Worm (Caenorhabditis elegans) whole organism, young adult: ENCODE measurements around the gene F54B8.1.
"Not testable (repeated sequence)": the region's sequence is repeated elsewhere in the genome, so short reads cannot be mapped to it uniquely, and the experiment has no call there.

ENCODE experiments used
- B0019.2 ChIP-seq: fragments of 200-800 bp; sonication (Bioruptor generic); conservative IDR thresholded peaks from 2 replicates; pipeline ENCODE4 v1.3.6; 2022; ENCODE audit warnings: missing genetic modification reagents, missing genetic modification characterization, missing compliant biosample characterization
- D2030.7 ChIP-seq: fragments of 200-800 bp; sonication (Bioruptor generic); IDR thresholded peaks from 2 replicates; pipeline ENCODE4 v1.3.6; 2022; ENCODE audit warnings: missing genetic modification reagents, missing genetic modification characterization, missing compliant biosample characterization
- F49E8.2 ChIP-seq: sonication (generic microtip); optimal IDR thresholded peaks from 3 replicates; lab custom pipeline; 2017; ENCODE audit warnings: missing genetic modification characterization, mild to moderate bottlenecking, missing compliant biosample characterization, antibody characterized with exemption, moderate library complexity; ENCODE audit not compliant: insufficient read depth
- Y56A3A.18 ChIP-seq: fragments of 200-800 bp; sonication (Bioruptor generic); IDR thresholded peaks from 2 replicates; pipeline ENCODE4 v1.3.6; 2022; ENCODE audit warnings: missing genetic modification reagents, missing genetic modification characterization, missing compliant biosample characterization
- ZK185.1 ChIP-seq: sonication (generic microtip); optimal IDR thresholded peaks from 2 replicates; lab custom pipeline; 2016; ENCODE audit warnings: mild to moderate bottlenecking, missing genetic modification characterization, missing compliant biosample characterization; ENCODE audit not compliant: poor library complexity, severe bottlenecking
- aptf-3 ChIP-seq: fragments of 200-800 bp; sonication (Bioruptor generic); IDR thresholded peaks from 2 replicates; pipeline ENCODE4 v1.3.6; 2022; ENCODE audit warnings: missing genetic modification characterization, missing compliant biosample characterization
- ccch-3 ChIP-seq: fragments of 200-800 bp; sonication (Bioruptor generic); optimal IDR thresholded peaks from 2 replicates; lab custom pipeline; 2018; ENCODE audit warnings: mild to moderate bottlenecking, missing genetic modification characterization, missing compliant biosample characterization
- cebp-2 ChIP-seq: fragments of 200-800 bp; sonication (Bioruptor generic); IDR thresholded peaks from 2 replicates; pipeline ENCODE4 v1.3.6; 2022; ENCODE audit warnings: missing genetic modification characterization, missing compliant biosample characterization
- lir-1 ChIP-seq: fragments of 200-800 bp; sonication (Bioruptor generic); conservative IDR thresholded peaks from 2 replicates; pipeline ENCODE4 v1.3.6; 2022; ENCODE audit warnings: missing genetic modification reagents, missing genetic modification characterization, missing compliant biosample characterization
- nhr-120 ChIP-seq: fragments of 200-800 bp; sonication (Bioruptor generic); IDR thresholded peaks from 2 replicates; pipeline ENCODE4 v1.3.6; 2022; ENCODE audit warnings: missing genetic modification characterization, missing compliant biosample characterization
- pha-4 ChIP-seq: fragments of 150-350 bp; sonication (generic microtip); optimal IDR thresholded peaks from 2 replicates; lab custom pipeline; 2014; ENCODE audit warnings: missing biosample characterization, missing genetic modification reagents, missing genetic modification characterization
- rcor-1 ChIP-seq: fragments of 200-800 bp; sonication (Bioruptor generic); IDR thresholded peaks from 2 replicates; pipeline ENCODE4 v1.3.6; 2022; ENCODE audit warnings: missing genetic modification reagents, missing genetic modification characterization, missing compliant biosample characterization
- snpc-4 ChIP-seq, 5 experiments: fragments of 150-350 bp in 1 of 5; sonication (generic microtip) in 4 of 5; optimal IDR thresholded peaks; 2 replicates each; lab custom pipeline; 2014 to 2018; ENCODE audit warnings: missing genetic modification characterization in 5 of 5, missing biosample characterization in 3 of 5, antibody characterized with exemption in 2 of 5, mild to moderate bottlenecking in 2 of 5, missing compliant biosample characterization in 2 of 5, missing genotype in 2 of 5, moderate library complexity in 2 of 5, missing genetic modification reagents in 1 of 5

- not testable (repeated sequence) for TF ChIP-seq F49E8.2; cebp-2 (GFP tag; lab: Robert Waterston, UW); ZK185.1 (tag; lab: Kevin White, UChicago); ccch-3 (GFP tag; lab: Kevin White, UChicago); Y56A3A.18 (GFP tag; lab: Robert Waterston, UW); D2030.7; pha-4 (tag; lab: Kevin White, UChicago); lir-1 (GFP tag; lab: Robert Waterston, UW); aptf-3 (GFP tag; lab: Robert Waterston, UW); B0019.2 (GFP tag; lab: Robert Waterston, UW); nhr-120 (GFP tag; lab: Robert Waterston, UW); rcor-1 (GFP tag; lab: Robert Waterston, UW); snpc-4 (GFP tag; optimal IDR thresholded peaks at IDR 0.05; lab: Kevin White, UChicago); snpc-4 (tag; optimal IDR thresholded peaks at IDR 0.05; lab: Kevin White, UChicago)
These were observed 7.9 kb upstream of the F54B8.1 start, which contains the start of gene T26E4.9 for ce11 chrV:15802623-15803022.
